Fruit fly (Drosophila melanogaster) whole organism, prepupa: ENCODE results near the gene Npc2g.

ENCODE experiments used
- CG11294 ChIP-seq: fragments of 200-800 bp; sonication (Bioruptor generic); IDR thresholded peaks from 2 replicates; pipeline ENCODE4 v1.3.6; 2022; ENCODE audit warnings: missing biosample characterization, missing genetic modification characterization
- CG11762 ChIP-seq: fragments of 200-800 bp; sonication (Bioruptor generic); optimal IDR thresholded peaks from 3 replicates; lab custom pipeline; 2016; ENCODE audit warnings: missing biosample characterization, missing genetic modification characterization; ENCODE audit not compliant: insufficient read depth
- CG15336 ChIP-seq: fragments of 200-800 bp; sonication (Bioruptor generic); IDR thresholded peaks from 2 replicates; pipeline ENCODE4 v1.3.6; 2022; ENCODE audit warnings: missing biosample characterization, missing genetic modification characterization
- CG1621 ChIP-seq: fragments of 200-800 bp; sonication (Bioruptor generic); optimal IDR thresholded peaks from 3 replicates; lab custom pipeline; 2018; ENCODE audit warnings: missing biosample characterization, mild to moderate bottlenecking, missing genetic modification characterization
- CG16779 ChIP-seq: fragments of 200-800 bp; sonication (Bioruptor generic); optimal IDR thresholded peaks from 3 replicates; lab custom pipeline; 2017; ENCODE audit warnings: missing biosample characterization, mild to moderate bottlenecking, missing genetic modification characterization
- CG3032 ChIP-seq: fragments of 200-800 bp; optimal IDR thresholded peaks from 2 replicates; lab custom pipeline; 2019; ENCODE audit warnings: missing biosample characterization, mild to moderate bottlenecking, missing genetic modification characterization, moderate library complexity
- CG31627 ChIP-seq: fragments of 200-800 bp; sonication (Bioruptor generic); optimal IDR thresholded peaks from 3 replicates; lab custom pipeline; 2016; ENCODE audit warnings: missing biosample characterization, missing genetic modification characterization
- CG32006 ChIP-seq: fragments of 200-800 bp; sonication (Bioruptor generic); optimal IDR thresholded peaks from 3 replicates; lab custom pipeline; 2017; ENCODE audit warnings: missing biosample characterization, mild to moderate bottlenecking, missing genetic modification characterization
- CG34406 ChIP-seq: fragments of 200-800 bp; sonication (Bioruptor generic); optimal IDR thresholded peaks from 3 replicates; lab custom pipeline; 2016; ENCODE audit warnings: missing biosample characterization, missing genetic modification characterization
- CG3919 ChIP-seq: fragments of 200-800 bp; sonication (Bioruptor generic); optimal IDR thresholded peaks from 3 replicates; lab custom pipeline; 2016; ENCODE audit warnings: missing biosample characterization, missing genetic modification characterization
- CG4318 ChIP-seq: fragments of 200-800 bp; sonication (Bioruptor generic); optimal IDR thresholded peaks from 3 replicates; lab custom pipeline; 2017; ENCODE audit warnings: missing biosample characterization, mild to moderate bottlenecking, missing genetic modification characterization
- CG6163 ChIP-seq: fragments of 200-800 bp; sonication (Bioruptor generic); IDR thresholded peaks from 3 replicates; pipeline ENCODE4 v1.3.6; 2022; ENCODE audit warnings: missing biosample characterization, missing genetic modification characterization
- CG6792 ChIP-seq: fragments of 200-800 bp; sonication (Bioruptor generic); optimal IDR thresholded peaks from 3 replicates; lab custom pipeline; 2016; ENCODE audit warnings: missing biosample characterization, missing genetic modification characterization
- CG6854 ChIP-seq: fragments of 200-800 bp; sonication (Bioruptor generic); optimal IDR thresholded peaks from 2 replicates; lab custom pipeline; 2017; ENCODE audit warnings: missing biosample characterization, mild to moderate bottlenecking, missing genetic modification characterization
- CG7368 ChIP-seq: fragments of 200-800 bp; sonication (Bioruptor generic); optimal IDR thresholded peaks from 3 replicates; lab custom pipeline; 2016; ENCODE audit warnings: missing biosample characterization, missing genetic modification characterization
- CG8119 ChIP-seq: fragments of 200-800 bp; sonication (Bioruptor generic); IDR thresholded peaks from 3 replicates; pipeline ENCODE4 v1.3.6; 2022; ENCODE audit warnings: missing biosample characterization, missing genetic modification characterization
- CG8319 ChIP-seq: fragments of 200-800 bp; sonication (Bioruptor generic); optimal IDR thresholded peaks from 3 replicates; lab custom pipeline; 2016; ENCODE audit warnings: missing biosample characterization, missing genetic modification characterization
- CG8632 ChIP-seq: fragments of 200-800 bp; sonication (Bioruptor generic); optimal IDR thresholded peaks from 3 replicates; lab custom pipeline; 2016; ENCODE audit warnings: missing biosample characterization, missing genetic modification characterization
- Eip75B ChIP-seq: fragments of 200-800 bp; sonication (Bioruptor generic); optimal IDR thresholded peaks from 3 replicates; lab custom pipeline; 2016; ENCODE audit warnings: missing biosample characterization, missing genetic modification characterization
- Eip78C ChIP-seq: fragments of 200-800 bp; sonication (Bioruptor generic); peaks from one replicate; lab custom pipeline; 2016; ENCODE audit warnings: missing biosample characterization, missing genetic modification characterization
- Ets21C ChIP-seq: fragments of 200-800 bp; sonication (Bioruptor generic); optimal IDR thresholded peaks from 3 replicates; lab custom pipeline; 2016; ENCODE audit warnings: missing biosample characterization, missing genetic modification characterization
- Gug ChIP-seq: fragments of 200-800 bp; sonication (Bioruptor generic); IDR thresholded peaks from 2 replicates; pipeline ENCODE4 v1.3.6; 2022; ENCODE audit warnings: missing biosample characterization, missing genetic modification characterization
- Hr38 ChIP-seq: sonication (Bioruptor generic); optimal IDR thresholded peaks from 2 replicates; lab custom pipeline; 2016; ENCODE audit warnings: missing biosample characterization, missing genetic modification characterization
- Hr39 ChIP-seq: fragments of 200-800 bp; sonication (Bioruptor generic); optimal IDR thresholded peaks from 2 replicates; lab custom pipeline; 2016; ENCODE audit warnings: missing biosample characterization, missing genetic modification characterization
- Hr4 ChIP-seq: fragments of 200-800 bp; sonication (Bioruptor generic); optimal IDR thresholded peaks from 3 replicates; lab custom pipeline; 2016; ENCODE audit warnings: missing biosample characterization, missing genetic modification characterization
- Met ChIP-seq: fragments of 200-800 bp; sonication (Bioruptor generic); optimal IDR thresholded peaks from 3 replicates; lab custom pipeline; 2016; ENCODE audit warnings: missing biosample characterization, missing genetic modification characterization
- OdsH ChIP-seq: fragments of 200-800 bp; sonication (Bioruptor generic); optimal IDR thresholded peaks from 3 replicates; lab custom pipeline; 2016; ENCODE audit warnings: missing biosample characterization, missing genetic modification characterization
- Smox ChIP-seq: fragments of 200-800 bp; sonication (Bioruptor generic); optimal IDR thresholded peaks from 3 replicates; lab custom pipeline; 2016; ENCODE audit warnings: missing biosample characterization, missing genetic modification characterization
- Sox102F ChIP-seq: fragments of 200-800 bp; sonication (Bioruptor generic); optimal IDR thresholded peaks from 2 replicates; lab custom pipeline; 2016; ENCODE audit warnings: missing biosample characterization, mild to moderate bottlenecking, missing genetic modification characterization
- Sox14 ChIP-seq: fragments of 200-800 bp; sonication (Bioruptor generic); optimal IDR thresholded peaks from 3 replicates; lab custom pipeline; 2016; ENCODE audit warnings: missing biosample characterization, missing genetic modification characterization
- Sox15 ChIP-seq: fragments of 200-800 bp; sonication (Bioruptor generic); optimal IDR thresholded peaks from 3 replicates; lab custom pipeline; 2016; ENCODE audit warnings: missing biosample characterization, missing genetic modification characterization
- achi ChIP-seq: fragments of 200-800 bp; sonication (Bioruptor generic); optimal IDR thresholded peaks from 3 replicates; lab custom pipeline; 2016; ENCODE audit warnings: missing biosample characterization, missing genetic modification characterization
- acj6 ChIP-seq: fragments of 200-800 bp; sonication (Bioruptor generic); optimal IDR thresholded peaks from 3 replicates; lab custom pipeline; 2016; ENCODE audit warnings: missing biosample characterization, missing genetic modification characterization
- cyc ChIP-seq: fragments of 200-800 bp; sonication (Bioruptor generic); optimal IDR thresholded peaks from 3 replicates; lab custom pipeline; 2016; ENCODE audit warnings: missing biosample characterization, missing genetic modification characterization
- eg ChIP-seq: fragments of 200-800 bp; sonication (Bioruptor generic); IDR thresholded peaks from 3 replicates; pipeline ENCODE4 v1.3.6; 2022; ENCODE audit warnings: missing biosample characterization, missing genetic modification characterization
- esn ChIP-seq: fragments of 200-800 bp; sonication (Bioruptor generic); optimal IDR thresholded peaks from 2 replicates; lab custom pipeline; 2016; ENCODE audit warnings: missing biosample characterization, mild to moderate bottlenecking, missing genetic modification characterization, moderate library complexity
- fd59A ChIP-seq: fragments of 200-800 bp; sonication (Bioruptor generic); optimal IDR thresholded peaks from 2 replicates; lab custom pipeline; 2017; ENCODE audit warnings: missing biosample characterization, mild to moderate bottlenecking, missing genetic modification characterization, missing genetic modification reagents
- fd85E ChIP-seq: fragments of 200-800 bp; sonication (Bioruptor generic); optimal IDR thresholded peaks from 3 replicates; lab custom pipeline; 2016; ENCODE audit warnings: missing biosample characterization, missing genetic modification characterization
- lz ChIP-seq: fragments of 200-800 bp; sonication (Bioruptor generic); optimal IDR thresholded peaks from 3 replicates; lab custom pipeline; 2016; ENCODE audit warnings: missing biosample characterization, missing genetic modification characterization
- pdm3 ChIP-seq: fragments of 200-800 bp; sonication (Bioruptor generic); optimal IDR thresholded peaks from 3 replicates; lab custom pipeline; 2016; ENCODE audit warnings: missing biosample characterization, missing genetic modification characterization
- ss ChIP-seq, 2 experiments: fragments of 200-800 bp; sonication (Bioruptor generic); optimal IDR thresholded peaks; 2 replicates in 1 of 2; 3 replicates in 1 of 2; lab custom pipeline; 2017 to 2018; ENCODE audit warnings: mild to moderate bottlenecking in 2 of 2, missing biosample characterization in 2 of 2, missing genetic modification characterization in 2 of 2, moderate library complexity in 1 of 2
- svp ChIP-seq: fragments of 200-800 bp; sonication (Bioruptor generic); peaks from one replicate; lab custom pipeline; 2016; ENCODE audit warnings: missing biosample characterization, missing genetic modification characterization
- topi ChIP-seq: fragments of 200-800 bp; sonication (Bioruptor generic); optimal IDR thresholded peaks from 3 replicates; lab custom pipeline; 2016; ENCODE audit warnings: missing biosample characterization, missing genetic modification characterization

Gene Npc2g

DNA sequence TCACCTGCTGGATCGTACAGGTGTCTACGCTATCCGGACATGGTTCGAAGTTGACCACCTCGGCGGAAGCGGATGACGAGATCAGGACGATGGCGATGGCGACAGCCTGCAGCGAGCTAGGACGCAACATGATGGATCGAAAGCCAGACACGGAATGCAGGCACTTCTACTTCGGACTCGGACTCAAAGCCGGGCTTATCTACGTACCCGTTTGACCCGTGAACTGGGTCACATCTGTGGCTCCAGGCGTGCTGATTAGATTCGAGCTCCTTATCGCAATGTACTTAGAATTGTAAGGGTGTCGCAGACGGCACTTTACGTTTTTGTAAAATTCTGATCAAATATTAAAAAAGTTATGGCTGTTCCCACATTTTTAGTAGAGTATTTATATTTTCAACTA, at the start of gene Npc2g:
TSS of gene Npc2g (minus strand) at position 160 of the 400 bp plus-strand sequence.
- TF ChIP-seq pdm3 (GFP tag; lab: Kevin White, UChicago) (no peak), svp (GFP tag; lab: Kevin White, UChicago) (peak; percentile 94), Met (GFP tag; lab: Kevin White, UChicago) (no peak), fd85E (GFP tag; lab: Kevin White, UChicago) (no peak), CG32006 (peak; percentile 10), Sox14 (no peak)

DNA sequence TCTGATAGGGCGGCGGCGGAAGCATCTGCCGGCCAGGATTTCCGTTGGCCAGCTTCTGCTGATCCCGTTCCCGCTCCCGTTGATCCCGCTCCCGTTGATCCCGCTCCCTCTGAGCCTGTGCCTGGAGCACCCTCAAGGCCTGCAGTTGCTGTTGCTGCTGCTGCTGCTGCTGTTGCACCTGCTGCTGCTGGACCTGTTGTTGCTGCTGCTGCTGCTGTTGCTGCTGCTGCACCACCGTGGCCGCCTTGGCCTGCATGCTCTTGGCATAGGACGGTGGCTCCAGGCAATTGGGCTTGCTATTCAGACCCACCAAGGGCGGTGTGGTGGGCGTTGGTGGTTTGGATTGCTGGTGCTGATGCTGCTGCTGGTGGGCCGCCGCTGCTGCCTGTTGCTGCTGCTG, 47.9 kb upstream of the Npc2g start:
- TF ChIP-seq CG6792 (no peak), acj6 (GFP tag; lab: Kevin White, UChicago) (no peak), Sox14 (no peak), CG11294 (no peak), CG7368 (GFP tag; lab: Kevin White, UChicago) (no peak), pdm3 (GFP tag; lab: Kevin White, UChicago) (no peak), Sox102F (GFP tag; lab: Kevin White, UChicago) (no peak)
- TF ChIP-seq, all 60 proteins: peak for 0

DNA sequence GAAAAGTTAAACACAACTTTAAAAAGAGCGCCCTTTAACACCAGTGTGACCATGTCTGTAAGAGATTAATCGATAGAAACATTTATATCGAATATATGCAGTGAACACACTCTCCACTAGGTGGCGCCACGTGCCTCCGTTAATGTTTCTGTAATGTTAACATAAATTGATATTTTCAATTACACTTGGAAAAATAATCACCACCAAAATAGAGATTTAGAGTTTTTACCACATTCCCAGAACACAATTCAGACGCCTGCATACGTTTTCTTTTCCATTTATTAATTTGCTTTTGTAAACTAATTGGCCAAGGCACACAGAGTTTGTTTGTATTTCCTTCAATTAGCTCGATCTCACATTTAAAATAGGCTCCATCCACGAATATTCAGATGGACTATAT, 44.3 kb upstream of the Npc2g start:
- TF ChIP-seq CG31627 (no peak), CG3919 (GFP tag; lab: Kevin White, UChicago) (peak; percentile 27), lz (GFP tag; lab: Kevin White, UChicago) (peak; percentile 47), CG11294 (peak; percentile 42; the same call in 1 of the 2 replicates), Hr39 (GFP tag; lab: Kevin White, UChicago) (no peak), Ets21C (GFP tag; lab: Kevin White, UChicago) (no peak), Met (GFP tag; lab: Kevin White, UChicago) (peak; percentile 75), Smox (GFP tag; lab: Kevin White, UChicago) (peak; percentile 0), acj6 (GFP tag; lab: Kevin White, UChicago) (peak; percentile 3), cyc (GFP tag; lab: Kevin White, UChicago) (no peak), CG8119 (GFP tag; lab: Robert Waterston, UW) (peak; percentile 69; the same call in 2 of the 3 replicates), eg (GFP tag; lab: Robert Waterston, UW) (peak; percentile 88), CG3032 (peak; percentile 41), ss (GFP tag; optimal IDR thresholded peaks at IDR 0.05; lab: Kevin White, UChicago) (no peak), OdsH (peak; percentile 31), CG7368 (GFP tag; lab: Kevin White, UChicago) (no peak), CG6163 (peak; percentile 89), Hr38 (GFP tag; lab: Kevin White, UChicago) (no peak), CG8632 (GFP tag; lab: Kevin White, UChicago) (no peak), Gug (GFP tag; lab: Robert Waterston, UW) (peak; percentile 61), CG16779 (peak; percentile 6), Eip78C (GFP tag; lab: Kevin White, UChicago) (peak; percentile 69), CG1621 (tag; lab: Kevin White, UChicago) (no peak), achi (peak; percentile 15), CG32006 (no peak), CG4318 (no peak), Sox15 (no peak), CG15336 (GFP tag; lab: Robert Waterston, UW) (peak; percentile 58), CG11762 (GFP tag; lab: Kevin White, UChicago) (no peak), esn (GFP tag; lab: Kevin White, UChicago) (peak; percentile 55), Hr4 (GFP tag; lab: Kevin White, UChicago) (peak; percentile 23), CG8319 (GFP tag; lab: Kevin White, UChicago) (no peak), Eip75B (GFP tag; lab: Kevin White, UChicago) (peak; percentile 68), fd59A (no peak), Sox14 (peak; percentile 7), topi (GFP tag; lab: Kevin White, UChicago) (peak; percentile 13), CG6854 (GFP tag; lab: Kevin White, UChicago) (no peak), CG34406 (GFP tag; lab: Kevin White, UChicago) (no peak)
